Worm (Caenorhabditis elegans) whole organism, L1 larva: ENCODE data around the gene T01B7.9.

Experiments
- C04F5.9 ChIP-seq: sonication (generic microtip); optimal IDR thresholded peaks from 2 replicates; lab custom pipeline; 2016; ENCODE audit warnings: missing genetic modification characterization, missing compliant biosample characterization
- aha-1 ChIP-seq: fragments of 150-350 bp; optimal IDR thresholded peaks from 2 replicates; lab custom pipeline; 2014; ENCODE audit warnings: missing biosample characterization, missing genetic modification characterization
- aly-2 ChIP-seq: fragments of 150-350 bp; optimal IDR thresholded peaks from 2 replicates; lab custom pipeline; 2014; ENCODE audit warnings: missing biosample characterization, missing genetic modification characterization
- ama-1 ChIP-seq: fragments of 150-350 bp; optimal IDR thresholded peaks from 2 replicates; lab custom pipeline; 2014
- blmp-1 ChIP-seq: fragments of 150-350 bp; optimal IDR thresholded peaks from 2 replicates; lab custom pipeline; 2014; ENCODE audit warnings: missing biosample characterization, missing genetic modification characterization
- ceh-63 ChIP-seq: fragments of 200-800 bp; sonication (Bioruptor generic); optimal IDR thresholded peaks from 2 replicates; lab custom pipeline; 2018; ENCODE audit warnings: mild to moderate bottlenecking, missing genetic modification characterization, missing compliant biosample characterization
- ceh-82 ChIP-seq, 3 experiments: fragments of 150-350 bp in 1 of 3; sonication (generic microtip) in 2 of 3; optimal IDR thresholded peaks; 2 replicates each; lab custom pipeline; 2014 to 2017; ENCODE audit warnings: missing biosample characterization in 3 of 3, missing genetic modification characterization in 3 of 3
- dpl-1 ChIP-seq, 3 experiments: fragments of 150-350 bp in 2 of 3; sonication (generic microtip) in 1 of 3; optimal IDR thresholded peaks; 2 replicates each; lab custom pipeline; 2014 to 2017; ENCODE audit warnings: missing biosample characterization in 3 of 3, missing genetic modification characterization in 3 of 3, missing genetic modification reagents in 3 of 3
- efl-1 ChIP-seq, 4 experiments: fragments of 150-350 bp; optimal IDR thresholded peaks in 3 of 4; peaks in 1 of 4; 1 replicate in 1 of 4; 2 replicates in 3 of 4; lab custom pipeline; 2014; ENCODE audit warnings: missing biosample characterization in 2 of 4, missing genetic modification characterization in 2 of 4, missing genetic modification reagents in 2 of 4
- efl-3 ChIP-seq: fragments of 200-800 bp; sonication (Bioruptor generic); optimal IDR thresholded peaks from 2 replicates; lab custom pipeline; 2018; ENCODE audit warnings: mild to moderate bottlenecking, missing genetic modification characterization, missing compliant biosample characterization
- egl-13 ChIP-seq: sonication (generic microtip); optimal IDR thresholded peaks from 2 replicates; lab custom pipeline; 2016; ENCODE audit warnings: missing genotype, missing genetic modification reagents, missing genetic modification characterization, missing compliant biosample characterization
- elt-3 ChIP-seq, 6 experiments: fragments of 150-350 bp in 1 of 6; sonication (generic microtip); optimal IDR thresholded peaks; 2 replicates each; lab custom pipeline; 2017 to 2018; ENCODE audit warnings: missing biosample characterization in 6 of 6, missing genetic modification characterization in 6 of 6, inconsistent platforms in 1 of 6
- ets-5 ChIP-seq: fragments of 200-800 bp; sonication (Bioruptor generic); IDR thresholded peaks from 2 replicates; pipeline ENCODE4 v1.3.6; 2022; ENCODE audit warnings: missing genetic modification characterization, missing compliant biosample characterization
- fkh-10 ChIP-seq: sonication (generic microtip); optimal IDR thresholded peaks from 2 replicates; lab custom pipeline; 2017; ENCODE audit warnings: missing biosample characterization, missing genetic modification reagents, missing genetic modification characterization
- fkh-4 ChIP-seq: sonication (generic microtip); optimal IDR thresholded peaks from 2 replicates; lab custom pipeline; 2016; ENCODE audit warnings: missing compliant biosample characterization, missing genetic modification characterization, borderline replicate concordance
- hlh-4 ChIP-seq: sonication (generic microtip); optimal IDR thresholded peaks from 2 replicates; lab custom pipeline; 2016; ENCODE audit warnings: mild to moderate bottlenecking, missing genetic modification characterization, missing compliant biosample characterization
- irx-1 ChIP-seq: sonication (generic microtip); optimal IDR thresholded peaks from 2 replicates; lab custom pipeline; 2016; ENCODE audit warnings: missing genetic modification characterization, missing compliant biosample characterization
- jun-1 ChIP-seq: fragments of 150-350 bp; optimal IDR thresholded peaks from 2 replicates; lab custom pipeline; 2014; ENCODE audit warnings: missing biosample characterization, missing genetic modification reagents, missing genetic modification characterization
- lin-13 ChIP-seq: fragments of 150-350 bp; optimal IDR thresholded peaks from 2 replicates; lab custom pipeline; 2014; ENCODE audit warnings: missing biosample characterization, missing genetic modification reagents, missing genetic modification characterization
- lsy-2 ChIP-seq, 2 experiments: fragments of 150-350 bp; optimal IDR thresholded peaks; 2 replicates each; lab custom pipeline; 2014; ENCODE audit warnings: missing biosample characterization in 2 of 2, missing genetic modification characterization in 2 of 2
- mab-9 ChIP-seq: fragments of 200-800 bp; sonication (Bioruptor generic); IDR thresholded peaks from 2 replicates; pipeline ENCODE4 v1.3.6; 2022; ENCODE audit warnings: missing genetic modification reagents, missing genetic modification characterization, missing compliant biosample characterization
- mef-2 ChIP-seq: fragments of 150-350 bp; optimal IDR thresholded peaks from 2 replicates; lab custom pipeline; 2014; ENCODE audit warnings: missing biosample characterization, missing genetic modification characterization
- nhr-11 ChIP-seq: fragments of 150-350 bp; optimal IDR thresholded peaks from 2 replicates; lab custom pipeline; 2014; ENCODE audit warnings: missing biosample characterization, missing genetic modification characterization
- nhr-12 ChIP-seq: sonication (generic microtip); optimal IDR thresholded peaks from 2 replicates; lab custom pipeline; 2017; ENCODE audit warnings: missing biosample characterization, missing genetic modification characterization
- nhr-19 ChIP-seq: fragments of 200-800 bp; sonication (Bioruptor generic); conservative IDR thresholded peaks from 2 replicates; pipeline ENCODE4 v1.3.6; 2022; ENCODE audit warnings: missing genetic modification characterization, missing compliant biosample characterization
- nhr-237 ChIP-seq: fragments of 150-350 bp; optimal IDR thresholded peaks from 2 replicates; lab custom pipeline; 2014; ENCODE audit warnings: missing biosample characterization, missing genetic modification characterization
- nhr-47 ChIP-seq: sonication (generic microtip); optimal IDR thresholded peaks from 2 replicates; lab custom pipeline; 2016; ENCODE audit warnings: mild to moderate bottlenecking, missing genetic modification characterization, moderate library complexity, missing compliant biosample characterization
- nhr-76 ChIP-seq: sonication (generic microtip); optimal IDR thresholded peaks from 2 replicates; lab custom pipeline; 2017; ENCODE audit warnings: missing biosample characterization, missing genetic modification characterization
- nhr-77 ChIP-seq: fragments of 150-350 bp; optimal IDR thresholded peaks from 2 replicates; lab custom pipeline; 2014; ENCODE audit warnings: missing biosample characterization, missing genetic modification characterization
- pqm-1 ChIP-seq: sonication (generic microtip); optimal IDR thresholded peaks from 3 replicates; lab custom pipeline; 2017; ENCODE audit warnings: missing biosample characterization, missing genetic modification characterization
- snu-23 ChIP-seq: sonication (generic microtip); optimal IDR thresholded peaks from 2 replicates; lab custom pipeline; 2016; ENCODE audit warnings: missing genetic modification characterization, missing compliant biosample characterization
- sox-4 ChIP-seq: sonication (generic microtip); optimal IDR thresholded peaks from 2 replicates; lab custom pipeline; 2016; ENCODE audit warnings: missing genetic modification characterization, missing compliant biosample characterization
- sup-37 ChIP-seq: fragments of 200-800 bp; sonication (Bioruptor generic); optimal IDR thresholded peaks from 2 replicates; lab custom pipeline; 2018; ENCODE audit warnings: mild to moderate bottlenecking, missing genetic modification characterization, missing compliant biosample characterization
- tlp-1 ChIP-seq: fragments of 150-350 bp; optimal IDR thresholded peaks from 2 replicates; lab custom pipeline; 2014; ENCODE audit warnings: missing biosample characterization, missing genetic modification characterization
- unc-62 ChIP-seq: fragments of 150-350 bp; optimal IDR thresholded peaks from 2 replicates; lab custom pipeline; 2014; ENCODE audit warnings: missing biosample characterization, missing genetic modification reagents, missing genetic modification characterization
- ztf-4 ChIP-seq: fragments of 150-350 bp; optimal IDR thresholded peaks from 2 replicates; lab custom pipeline; 2014; ENCODE audit warnings: missing biosample characterization, missing genetic modification characterization

The T01B7.9 gene

DNA sequence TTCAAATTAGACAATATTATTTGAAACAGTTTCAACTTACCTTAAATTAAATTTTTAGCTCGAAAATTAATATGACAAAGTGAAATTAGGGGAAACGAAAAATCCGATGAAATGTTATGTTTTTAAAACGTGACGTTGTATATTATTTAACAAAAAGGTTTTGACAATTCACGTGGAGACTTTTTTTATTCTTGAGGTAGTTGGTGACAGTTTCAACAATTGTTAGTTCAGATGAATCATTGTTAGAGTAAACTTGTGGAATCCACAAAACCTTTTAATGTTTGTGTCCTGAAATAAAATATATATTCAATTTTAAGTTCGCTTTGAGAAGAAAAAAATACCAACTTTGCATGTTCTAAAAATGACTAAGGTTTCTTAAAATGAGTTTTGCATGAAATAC lies 32.9 kb upstream of the T01B7.9 start, which contains the start of gene fut-1:
Gene fut-1 (minus strand): TSS at position 101 of the 400 bp plus-strand sequence.
- TF ChIP-seq ets-5 (GFP tag; lab: Robert Waterston, UW) = no peak

DNA sequence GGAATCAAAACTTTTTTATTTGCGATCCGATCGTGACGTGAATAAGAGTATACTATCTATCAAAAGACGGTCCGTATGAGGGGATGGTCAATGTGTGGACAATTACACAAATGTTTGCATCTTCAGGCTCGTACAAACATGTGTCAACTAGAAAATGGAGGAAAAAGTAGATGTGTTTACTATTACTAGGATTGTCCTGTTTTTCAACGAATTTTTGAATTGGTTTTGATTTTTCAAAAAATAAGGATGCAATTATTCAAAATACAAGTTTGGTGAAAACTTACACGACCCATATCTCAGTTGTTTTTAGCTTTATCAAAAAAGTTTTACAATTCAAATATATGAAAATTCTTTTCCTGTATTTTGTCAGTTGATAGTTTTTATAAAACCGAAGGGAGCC lies 28.7 kb upstream of the T01B7.9 start, which contains the start of gene K08F8.7:
Gene K08F8.7 (minus strand): TSS at position 101 of the 400 bp plus-strand sequence.
- TF ChIP-seq irx-1 (no peak), nhr-47 (tag; lab: Kevin White, UChicago) (no peak), mef-2 (tag; lab: Kevin White, UChicago) (no peak), lsy-2 (tag; optimal IDR thresholded peaks at IDR 0.05; lab: Kevin White, UChicago) (no peak), hlh-4 (tag; lab: Kevin White, UChicago) (no peak), ceh-63 (GFP tag; lab: Kevin White, UChicago) (no peak), aly-2 (tag; lab: Kevin White, UChicago) (no peak), snu-23 (GFP tag; lab: Kevin White, UChicago) (no peak), pqm-1 (tag; lab: Kevin White, UChicago) (no peak), nhr-76 (tag; lab: Kevin White, UChicago) (no peak), nhr-12 (tag; lab: Kevin White, UChicago) (no peak), ztf-4 (no peak), mab-9 (GFP tag; lab: Robert Waterston, UW) (no peak), nhr-11 (no peak), fkh-10 (GFP tag; lab: Kevin White, UChicago) (no peak), C04F5.9 (tag; lab: Kevin White, UChicago) (no peak), ceh-82 (tag; optimal IDR thresholded peaks at IDR 0.05; lab: Kevin White, UChicago) (no peak), lin-13 (GFP tag; lab: Kevin White, UChicago) (no peak), nhr-19 (GFP tag; lab: Robert Waterston, UW) (no peak), sup-37 (GFP tag; lab: Kevin White, UChicago) (no peak)

DNA sequence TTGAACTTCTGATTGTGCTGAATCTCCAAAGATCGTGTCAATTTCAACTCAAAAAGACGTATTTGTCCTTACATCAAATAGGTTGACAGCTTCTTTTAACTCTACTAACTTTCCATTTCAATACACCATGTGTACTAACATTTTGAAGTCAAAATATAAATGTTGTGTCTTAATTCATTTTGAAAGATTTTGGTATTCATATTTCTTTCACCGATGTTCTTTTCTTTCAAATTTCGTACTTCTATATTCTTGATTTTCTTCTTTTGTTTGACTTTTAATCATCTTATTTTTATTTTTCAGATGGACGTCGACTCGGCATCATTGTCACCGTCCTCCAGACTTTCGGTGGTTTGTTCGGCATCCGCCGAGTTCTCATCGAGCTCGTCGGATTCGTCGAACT lies 25.1 kb upstream of the T01B7.9 start, which contains the start of gene atf-2:
Gene atf-2 (plus strand): TSS at position 301 of the 400 bp plus-strand sequence.
- TF ChIP-seq egl-13 (tag; lab: Kevin White, UChicago) (no peak), aha-1 (tag; lab: Kevin White, UChicago) (no peak), tlp-1 (tag; lab: Kevin White, UChicago) (no peak), nhr-237 (tag; lab: Kevin White, UChicago) (no peak)

DNA sequence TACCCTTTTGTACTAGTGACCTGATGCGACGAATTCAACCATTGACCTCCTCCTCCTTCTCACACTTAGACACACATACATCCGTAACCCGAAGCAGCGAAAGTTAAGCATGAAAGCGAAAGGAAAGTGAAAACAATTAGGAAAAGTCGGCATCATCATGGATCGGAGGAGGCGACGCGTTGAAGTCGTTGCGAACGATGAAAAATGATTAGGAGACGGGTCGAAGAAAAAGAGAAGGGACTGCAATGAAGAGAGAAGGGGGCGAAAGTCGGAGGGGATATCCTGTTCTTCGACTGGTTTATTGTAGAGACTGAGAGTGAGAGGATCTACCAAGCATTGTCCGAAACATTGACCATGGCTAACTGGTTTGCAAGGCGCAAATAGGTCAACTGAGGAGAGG lies 24.4 kb upstream of the T01B7.9 start:
- TF ChIP-seq nhr-77 (tag; lab: Kevin White, UChicago) (no peak), unc-62 (GFP tag; lab: Kevin White, UChicago) (no peak), efl-3 (GFP tag; lab: Kevin White, UChicago) (no peak), ama-1 (lab: Kevin White, UChicago) (no peak), pqm-1 (tag; lab: Kevin White, UChicago) (no peak), jun-1 (tag; lab: Kevin White, UChicago) (peak; percentile 53), blmp-1 (tag; lab: Kevin White, UChicago) (peak; percentile 100), mab-9 (GFP tag; lab: Robert Waterston, UW) (no peak), nhr-19 (GFP tag; lab: Robert Waterston, UW) (no peak), efl-1 (optimal IDR thresholded peaks at IDR 0.05; lab: Kevin White, UChicago) (no peak), efl-1 (GFP tag; optimal IDR thresholded peaks at IDR 0.05 in 1 of 2; lab: Kevin White, UChicago) (peak in 1 of 2 experiments; percentile 72), fkh-4 (no peak), dpl-1 (GFP tag; optimal IDR thresholded peaks at IDR 0.05; lab: Kevin White, UChicago) (no peak), sox-4 (no peak), elt-3 (tag; optimal IDR thresholded peaks at IDR 0.05; lab: Kevin White, UChicago) (no peak)
- TF ChIP-seq, all 84 proteins: peak for 3
